Worm (Caenorhabditis elegans): ENCODE data around the gene snb-7.

ce11 chrIV:12537694-12538093 lies 23.0 kb upstream of the snb-7 start:
- TF ChIP-seq hmbx-1 (tag; optimal IDR thresholded peaks at IDR 0.05), result no peak
- TF ChIP-seq tbx-11 (GFP tag; IDR thresholded peaks at IDR 0.05), result no peak
- TF ChIP-seq hnd-1 (tag; optimal IDR thresholded peaks at IDR 0.05), result no peak
- no peak for TF ChIP-seq hmg-4 (GFP tag; optimal IDR thresholded peaks at IDR 0.05)
- TF ChIP-seq ets-7 (tag; optimal IDR thresholded peaks at IDR 0.05), result no peak
- no peak for TF ChIP-seq ama-1 (optimal IDR thresholded peaks at IDR 0.05)

Data from whole organism, early embryonic.